Fruit fly (Drosophila melanogaster): Measurements from ENCODE around the gene CG32085.

- TF ChIP-seq Dll (optimal IDR thresholded peaks at IDR 0.05) (no peak), usp (GFP tag; optimal IDR thresholded peaks at IDR 0.05) (no peak), pan (optimal IDR thresholded peaks at IDR 0.05) (no peak), psq (optimal IDR thresholded peaks at IDR 0.05) (no peak), EcR (GFP tag; optimal IDR thresholded peaks at IDR 0.05) (no peak)
Observed at dm6 chr3L:11625634-11626175, 54.4 kb downstream of the CG32085 start, which contains the start of gene CG6083.
